Worm (Caenorhabditis elegans) whole organism, L4 larva: Measurements from ENCODE around the gene ZK673.5.

Experiments used
- D1046.2 ChIP-seq: fragments of 200-800 bp; sonication (Bioruptor generic); IDR thresholded peaks from 2 replicates; pipeline ENCODE4 v1.3.6; 2022; ENCODE audit warnings: missing genetic modification characterization, missing compliant biosample characterization
- ama-1 ChIP-seq: fragments of 150-350 bp; optimal IDR thresholded peaks from 2 replicates; lab custom pipeline; 2014; ENCODE audit warnings: inconsistent platforms, mixed read lengths
- arid-1 ChIP-seq: fragments of 200-800 bp; sonication (Bioruptor generic); conservative IDR thresholded peaks from 2 replicates; pipeline ENCODE4 v1.3.6; 2022; ENCODE audit warnings: missing genetic modification reagents, missing genetic modification characterization, missing compliant biosample characterization
- daf-8 ChIP-seq: fragments of 200-800 bp; sonication (Bioruptor generic); IDR thresholded peaks from 2 replicates; pipeline ENCODE4 v1.3.6; 2022; ENCODE audit warnings: missing genetic modification characterization, missing compliant biosample characterization
- egl-27 ChIP-seq: sonication (generic microtip); optimal IDR thresholded peaks from 3 replicates; lab custom pipeline; 2017; ENCODE audit warnings: missing biosample characterization, missing genetic modification reagents, missing genetic modification characterization
- hlh-11 ChIP-seq: fragments of 200-800 bp; sonication (Bioruptor generic); optimal IDR thresholded peaks from 2 replicates; lab custom pipeline; 2018; ENCODE audit warnings: mild to moderate bottlenecking, missing genetic modification characterization, missing compliant biosample characterization
- lir-3 ChIP-seq: sonication (generic microtip); optimal IDR thresholded peaks from 2 replicates; lab custom pipeline; 2016; ENCODE audit warnings: mild to moderate bottlenecking, missing genetic modification characterization, missing compliant biosample characterization
- lsy-2 ChIP-seq, 2 experiments: fragments of 150-350 bp in 1 of 2; sonication (generic microtip) in 1 of 2; optimal IDR thresholded peaks; 2 replicates each; lab custom pipeline; 2014 to 2017; ENCODE audit warnings: missing biosample characterization in 2 of 2, missing genetic modification characterization in 2 of 2
- mxl-2 ChIP-seq: fragments of 200-800 bp; sonication (Bioruptor generic); conservative IDR thresholded peaks from 2 replicates; pipeline ENCODE4 v1.3.6; 2022; ENCODE audit warnings: missing genetic modification reagents, missing genetic modification characterization, missing compliant biosample characterization
- nhr-11 ChIP-seq: fragments of 150-350 bp; optimal IDR thresholded peaks from 2 replicates; lab custom pipeline; 2014; ENCODE audit warnings: missing biosample characterization, missing genetic modification characterization
- nhr-111 ChIP-seq: fragments of 200-800 bp; sonication (Bioruptor generic); optimal IDR thresholded peaks from 2 replicates; lab custom pipeline; 2018; ENCODE audit warnings: mild to moderate bottlenecking, missing genetic modification characterization, missing compliant biosample characterization
- nhr-48 ChIP-seq: sonication (generic microtip); optimal IDR thresholded peaks from 2 replicates; lab custom pipeline; 2016; ENCODE audit warnings: mild to moderate bottlenecking, missing genetic modification characterization, missing compliant biosample characterization
- zag-1 ChIP-seq: fragments of 150-350 bp; optimal IDR thresholded peaks from 2 replicates; lab custom pipeline; 2014; ENCODE audit warnings: missing biosample characterization, missing genetic modification characterization

ce11 chrII:10476959-10477358, 15.7 kb downstream of the ZK673.5 start, which contains the start of gene ZK666.4:
- TF ChIP-seq lir-3 (tag; lab: Kevin White, UChicago), result no peak
- no peak for TF ChIP-seq egl-27
- no peak for TF ChIP-seq lsy-2 (tag; optimal IDR thresholded peaks at IDR 0.05; lab: Kevin White, UChicago)
- no peak for TF ChIP-seq mxl-2 (GFP tag; lab: Robert Waterston, UW)
- no peak for TF ChIP-seq hlh-11 (tag; lab: Kevin White, UChicago)
- TF ChIP-seq daf-8 (GFP tag; lab: Robert Waterston, UW), result no peak
- TF ChIP-seq ama-1 (lab: Kevin White, UChicago), result no peak
- no peak for TF ChIP-seq nhr-11
- TF ChIP-seq arid-1 (GFP tag; lab: Robert Waterston, UW), result no peak
- TF ChIP-seq nhr-48 (tag; lab: Kevin White, UChicago), result no peak
- TF ChIP-seq nhr-111 (GFP tag; lab: Kevin White, UChicago), result no peak
- no peak for TF ChIP-seq zag-1 (tag; lab: Kevin White, UChicago)
- TF ChIP-seq D1046.2 (GFP tag; lab: Robert Waterston, UW), result no peak
